Worm (Caenorhabditis elegans): ENCODE data around the gene C32D5.7.

C32D5.7 gene

DNA sequence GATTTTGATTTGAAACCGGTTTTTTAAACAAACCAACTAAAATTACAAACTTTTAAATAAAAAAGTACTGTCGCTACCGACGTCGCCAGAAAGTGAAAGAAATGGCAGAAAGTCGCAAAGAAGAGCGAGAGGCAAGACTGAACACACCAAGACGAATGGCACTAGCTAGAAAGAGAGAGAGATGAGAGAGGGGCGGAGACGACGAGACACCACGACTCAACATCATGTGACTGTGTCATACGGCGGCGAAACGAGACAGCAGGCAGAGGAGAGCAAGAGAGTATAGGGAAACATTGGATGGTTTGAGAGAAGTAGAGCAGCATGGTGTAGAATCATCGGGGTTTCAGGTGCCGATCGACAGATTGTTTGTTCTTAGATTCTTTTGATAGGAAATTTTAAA is 8.5 kb upstream of the C32D5.7 start (continued):
- TF ChIP-seq mep-1 (tag; optimal IDR thresholded peaks at IDR 0.05) (peak; percentile 89), Y75B8A.6 (GFP tag; IDR thresholded peaks at IDR 0.05) (no peak), daf-16 (GFP tag; optimal IDR thresholded peaks at IDR 0.05) (peak; percentile 39 to 42), daf-16 (tag; optimal IDR thresholded peaks at IDR 0.05) (peak; percentile 88), ceh-82 (tag; optimal IDR thresholded peaks at IDR 0.05) (no peak), F44E2.7 (GFP tag; IDR thresholded peaks at IDR 0.05) (no peak), ceh-28 (tag; optimal IDR thresholded peaks at IDR 0.05) (peak; percentile 20), dmd-6 (GFP tag; IDR thresholded peaks at IDR 0.05) (peak; percentile 92), pha-4 (GFP tag; IDR thresholded peaks at IDR 0.05) (peak; percentile 70; the same call in 1 of the 2 replicates), pha-4 (tag; optimal IDR thresholded peaks at IDR 0.05) (peak; percentile 88), mxl-2 (GFP tag; conservative IDR thresholded peaks at IDR 0.05) (0 out of 2 replicates have a peak, but pooled peaks have one; percentile 47), egl-27 (tag; optimal IDR thresholded peaks at IDR 0.05) (no peak), nhr-41 (GFP tag; IDR thresholded peaks at IDR 0.05) (0 out of 2 replicates have a peak, but pooled peaks have one; percentile 13), tra-1 (GFP tag; IDR thresholded peaks at IDR 0.05) (peak; percentile 73; the same call in 1 of the 2 replicates), unc-39 (tag; optimal IDR thresholded peaks at IDR 0.05) (no peak), gei-8 (GFP tag; optimal IDR thresholded peaks at IDR 0.05) (no peak), fos-1 (tag; optimal IDR thresholded peaks at IDR 0.05) (no peak), snpc-4 (tag; optimal IDR thresholded peaks at IDR 0.05) (peak; percentile 36), skn-1 (tag; optimal IDR thresholded peaks at IDR 0.05) (no peak), spr-1 (tag; optimal IDR thresholded peaks at IDR 0.05) (peak; percentile 58), ztf-11 (tag; optimal IDR thresholded peaks at IDR 0.05) (no peak), T26A8.4 (GFP tag; IDR thresholded peaks at IDR 0.05) (peak; percentile 79), nhr-77 (tag; optimal IDR thresholded peaks at IDR 0.05) (peak; percentile 76), T20F7.1 (GFP tag; optimal IDR thresholded peaks at IDR 0.05) (peak; percentile 51), saeg-2 (GFP tag; IDR thresholded peaks at IDR 0.05) (no peak), ceh-32 (tag; optimal IDR thresholded peaks at IDR 0.05; ENCODE audit: poor library complexity) (no peak), ceh-62 (tag; optimal IDR thresholded peaks at IDR 0.05) (no peak), ZK546.5 (tag; optimal IDR thresholded peaks at IDR 0.05) (peak in 1 of 2 experiments; percentile 25), lin-39 (tag; optimal IDR thresholded peaks at IDR 0.05) (no peak), mdl-1 (tag; optimal IDR thresholded peaks at IDR 0.05) (peak; percentile 71 to 92), jun-1 (tag; optimal IDR thresholded peaks at IDR 0.05) (peak; percentile 64), nhr-42 (GFP tag; IDR thresholded peaks at IDR 0.05) (no peak), nhr-11 (tag; optimal IDR thresholded peaks at IDR 0.05) (peak; percentile 90), nhr-111 (GFP tag; optimal IDR thresholded peaks at IDR 0.05) (no peak), nhr-48 (tag; optimal IDR thresholded peaks at IDR 0.05) (peak; percentile 79), ces-1 (GFP tag; optimal IDR thresholded peaks at IDR 0.05) (no peak), zip-11 (GFP tag; IDR thresholded peaks at IDR 0.05) (no peak), ama-1 (optimal IDR thresholded peaks at IDR 0.05) (peak; percentile 99), set-16 (GFP tag; IDR thresholded peaks at IDR 0.05) (peak; percentile 77), duxl-1 (tag; optimal IDR thresholded peaks at IDR 0.05; ENCODE audit: poor library complexity) (peak; percentile 77), unc-62 (GFP tag; optimal IDR thresholded peaks at IDR 0.05 in 1 of 2) (peak in 1 of 2 experiments; percentile 99), unc-62 (tag; optimal IDR thresholded peaks at IDR 0.05) (no peak), D1046.2 (GFP tag; IDR thresholded peaks at IDR 0.05) (no peak), hlh-30 (tag; optimal IDR thresholded peaks at IDR 0.05; ENCODE audit: insufficient read depth) (peak; percentile 100), daf-8 (GFP tag; IDR thresholded peaks at IDR 0.05) (no peak), hlh-11 (tag; optimal IDR thresholded peaks at IDR 0.05) (peak; percentile 98), lir-3 (tag; optimal IDR thresholded peaks at IDR 0.05) (no peak), vab-7 (GFP tag; IDR thresholded peaks at IDR 0.05) (no peak), zfp-2 (tag; optimal IDR thresholded peaks at IDR 0.05) (no peak), mes-2 (tag; optimal IDR thresholded peaks at IDR 0.05; ENCODE audit: poor library complexity, severe bottlenecking) (peak; percentile 86), rbr-2 (tag; optimal IDR thresholded peaks at IDR 0.05) (peak; percentile 88), madf-5 (GFP tag; IDR thresholded peaks at IDR 0.05) (0 out of 4 replicates have a peak, but pooled peaks of 1 of the 2 experiments have one; percentile 23), hmg-1.1 (GFP tag; IDR thresholded peaks at IDR 0.05) (peak; percentile 92)
